Fruit fly (Drosophila melanogaster): ENCODE data around the gene CG31612.

dm6 chr2L:21784790-21785425 is 10.3 kb downstream of the CG31612 start:
- TF ChIP-seq Sp1 (GFP tag; optimal IDR thresholded peaks at IDR 0.05) (no peak), pan (optimal IDR thresholded peaks at IDR 0.05) (no peak), Hr78 (GFP tag; optimal IDR thresholded peaks at IDR 0.05) (no peak)
